Comparison of ENCODE assay signal across 1 worm cellular context in genomic region chrV:20693968-20694367, ce11.
TF ChIP-seq lines count a peak whose summit lies in the region.

No protein-coding gene starts in this region.

TF ChIP-seq in whole organism, L4 larva, 104 proteins besides CTCF, POLR2A, EP300 and RAD21 (continued from another document):
- TF ChIP-seq Y5F2A.4 (GFP tag; optimal IDR thresholded peaks at IDR 0.05; lab: Kevin White, UChicago) (peak; percentile 22), hif-1 (tag; optimal IDR thresholded peaks at IDR 0.05; lab: Kevin White, UChicago) (peak in 1 of 2 experiments; percentile 8), attf-4 (tag; optimal IDR thresholded peaks at IDR 0.05; lab: Kevin White, UChicago) (no peak), tra-1 (GFP tag; IDR thresholded peaks at IDR 0.05; lab: Robert Waterston, UW) (peak; percentile 83), ctbp-1 (GFP tag; IDR thresholded peaks at IDR 0.05; lab: Robert Waterston, UW) (peak; percentile 70), nhr-76 (tag; optimal IDR thresholded peaks at IDR 0.05; lab: Kevin White, UChicago) (no peak), arid-1 (GFP tag; conservative IDR thresholded peaks at IDR 0.05; lab: Robert Waterston, UW) (peak; percentile 85), php-3 (GFP tag; IDR thresholded peaks at IDR 0.05; lab: Robert Waterston, UW) (peak; percentile 51; the same call in 1 of the 2 replicates), daf-16 (GFP tag; optimal IDR thresholded peaks at IDR 0.05; lab: Kevin White, UChicago) (peak in 1 of 2 experiments; percentile 78), daf-16 (tag; optimal IDR thresholded peaks at IDR 0.05; lab: Kevin White, UChicago) (peak; percentile 58), hlh-11 (tag; optimal IDR thresholded peaks at IDR 0.05; lab: Kevin White, UChicago) (peak; percentile 47), nhr-28 (tag; optimal IDR thresholded peaks at IDR 0.05; lab: Kevin White, UChicago) (peak; percentile 29), dmd-8 (GFP tag; IDR thresholded peaks at IDR 0.05; lab: Robert Waterston, UW) (peak; percentile 90), ceh-62 (tag; optimal IDR thresholded peaks at IDR 0.05; lab: Kevin White, UChicago) (no peak), set-16 (GFP tag; IDR thresholded peaks at IDR 0.05; lab: Robert Waterston, UW) (no peak; the same call in 1 of the 2 replicates), skn-1 (tag; optimal IDR thresholded peaks at IDR 0.05; lab: Kevin White, UChicago) (no peak), ztf-7 (tag; optimal IDR thresholded peaks at IDR 0.05; lab: Kevin White, UChicago) (no peak), ceh-82 (tag; optimal IDR thresholded peaks at IDR 0.05; lab: Kevin White, UChicago) (no peak), lin-15B (tag; optimal IDR thresholded peaks at IDR 0.05; lab: Kevin White, UChicago) (no peak), lin-39 (tag; optimal IDR thresholded peaks at IDR 0.05; lab: Kevin White, UChicago) (no peak), Y48G9A.11 (GFP tag; IDR thresholded peaks at IDR 0.05; lab: Robert Waterston, UW) (peak; percentile 80), F44E2.7 (GFP tag; IDR thresholded peaks at IDR 0.05; lab: Robert Waterston, UW) (peak; percentile 21; the same call in 1 of the 2 replicates), madf-5 (GFP tag; IDR thresholded peaks at IDR 0.05; lab: Robert Waterston, UW) (peak; percentile 83 to 92; a peak in 3 of 4 replicates), mdl-1 (tag; optimal IDR thresholded peaks at IDR 0.05; lab: Kevin White, UChicago) (no peak), cey-2 (tag; optimal IDR thresholded peaks at IDR 0.05; lab: Kevin White, UChicago; ENCODE audit: borderline replicate concordance, insufficient read depth) (no peak), nhr-10 (tag; optimal IDR thresholded peaks at IDR 0.05; lab: Kevin White, UChicago) (no peak), lsy-2 (tag; optimal IDR thresholded peaks at IDR 0.05; lab: Kevin White, UChicago) (peak in 1 of 2 experiments; percentile 57), F37D6.2 (tag; optimal IDR thresholded peaks at IDR 0.05; lab: Kevin White, UChicago) (no peak), lin-13 (GFP tag; optimal IDR thresholded peaks at IDR 0.05; lab: Kevin White, UChicago) (no peak), nhr-25 (tag; optimal IDR thresholded peaks at IDR 0.05; lab: Kevin White, UChicago; ENCODE audit: borderline replicate concordance, insufficient read depth) (peak; percentile 40), egl-27 (tag; optimal IDR thresholded peaks at IDR 0.05; lab: Kevin White, UChicago) (no peak), D1046.2 (GFP tag; IDR thresholded peaks at IDR 0.05; lab: Robert Waterston, UW) (peak; percentile 76; the same call in 1 of the 2 replicates), ces-1 (GFP tag; optimal IDR thresholded peaks at IDR 0.05; lab: Kevin White, UChicago) (no peak), zip-2 (tag; optimal IDR thresholded peaks at IDR 0.05; lab: Kevin White, UChicago) (no peak), unc-39 (tag; optimal IDR thresholded peaks at IDR 0.05; lab: Kevin White, UChicago) (no peak), ZK546.5 (tag; optimal IDR thresholded peaks at IDR 0.05; lab: Kevin White, UChicago) (no peak), jun-1 (tag; optimal IDR thresholded peaks at IDR 0.05; lab: Kevin White, UChicago) (peak; percentile 19), snpc-4 (tag; optimal IDR thresholded peaks at IDR 0.05; lab: Kevin White, UChicago) (no peak), daf-12 (tag; optimal IDR thresholded peaks at IDR 0.05; lab: Kevin White, UChicago) (no peak), nhr-48 (tag; optimal IDR thresholded peaks at IDR 0.05; lab: Kevin White, UChicago) (peak; percentile 38)
